Fruit fly (Drosophila melanogaster): ENCODE data around the gene BoYb.

BoYb gene

DNA sequence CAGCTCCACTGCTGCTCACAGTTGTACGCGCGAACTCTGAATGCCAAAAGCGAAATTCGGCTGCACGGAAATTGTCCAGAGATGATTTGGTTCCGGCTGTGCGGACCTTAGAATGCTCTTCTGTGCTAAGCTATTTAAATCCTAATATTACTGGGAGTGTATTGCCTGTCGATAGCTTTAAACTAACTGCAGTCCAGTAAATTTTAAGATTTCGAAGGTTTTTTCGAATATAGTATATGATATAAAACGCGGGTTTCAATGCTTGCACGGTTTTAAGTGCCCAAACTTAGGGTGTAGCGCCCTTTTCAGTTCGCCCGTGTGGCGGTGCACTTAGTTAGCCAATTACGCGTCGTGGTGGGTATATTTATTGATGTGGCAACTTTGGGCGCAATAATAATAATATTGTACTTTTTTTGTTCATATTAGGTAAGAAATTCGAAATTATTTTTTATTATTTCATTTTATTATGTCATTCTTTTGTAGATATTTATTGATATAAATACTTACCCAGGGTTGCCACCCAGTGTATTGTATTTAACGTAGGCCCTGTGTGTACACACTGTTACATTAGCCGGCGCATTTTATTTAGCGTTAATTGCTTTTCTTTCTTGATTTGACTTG, 22.9 kb upstream of the BoYb start, which contains the start of the genes Chro and Ssl1 (continued):
- TF ChIP-seq CG2116 (GFP tag; optimal IDR thresholded peaks at IDR 0.05) = peak; percentile 98
- peak; percentile 100 for TF ChIP-seq CG18476 (GFP tag; optimal IDR thresholded peaks at IDR 0.05)
- no peak for TF ChIP-seq Trl (optimal IDR thresholded peaks at IDR 0.05)
- TF ChIP-seq Trl (GFP tag; optimal IDR thresholded peaks at IDR 0.05) = peak; percentile 100
- TF ChIP-seq Ravus (GFP tag; IDR thresholded peaks at IDR 0.05) = peak; percentile 99
- TF ChIP-seq CG11696 (GFP tag; IDR thresholded peaks at IDR 0.05) = peak; percentile 97
- TF ChIP-seq bbx (GFP tag; IDR thresholded peaks at IDR 0.05; ENCODE audit: partially characterized antibody) = no peak
- peak; percentile 100 for TF ChIP-seq CHES-1-like (GFP tag; optimal IDR thresholded peaks at IDR 0.05)
- TF ChIP-seq CG16815 (GFP tag; optimal IDR thresholded peaks at IDR 0.05) = peak; percentile 100
- TF ChIP-seq CG2712 (tag; optimal IDR thresholded peaks at IDR 0.05) = peak; percentile 100
- peak; percentile 99 for TF ChIP-seq dimm (GFP tag; IDR thresholded peaks at IDR 0.05)
- TF ChIP-seq CG2120 (GFP tag; optimal IDR thresholded peaks at IDR 0.05) = peak; percentile 100
- TF ChIP-seq tna (GFP tag; IDR thresholded peaks at IDR 0.05; ENCODE audit: partially characterized antibody) = 0 out of 2 replicates have a peak, but pooled peaks have one; percentile 44
- peak; percentile 98 for TF ChIP-seq CG10431 (GFP tag; optimal IDR thresholded peaks at IDR 0.05)
- TF ChIP-seq CG13624 (GFP tag; optimal IDR thresholded peaks at IDR 0.05) = peak; percentile 100
- peak; percentile 100 for TF ChIP-seq Asciz (GFP tag; optimal IDR thresholded peaks at IDR 0.05)
- TF ChIP-seq GATAe (GFP tag; conservative IDR thresholded peaks at IDR 0.05) = peak; percentile 99
- peak; percentile 100 for TF ChIP-seq NfI (GFP tag; optimal IDR thresholded peaks at IDR 0.05)
- peak; percentile 100 for TF ChIP-seq CG12942 (GFP tag; optimal IDR thresholded peaks at IDR 0.05)
- peak; percentile 100 for TF ChIP-seq jumu (GFP tag; optimal IDR thresholded peaks at IDR 0.05)
- TF ChIP-seq Lim3 (GFP tag; IDR thresholded peaks at IDR 0.05) = peak; percentile 100
- TF ChIP-seq Gsc (GFP tag; IDR thresholded peaks at IDR 0.05) = peak; percentile 100
- peak; percentile 56; the same call in 1 of the 3 replicates for TF ChIP-seq Opbp (GFP tag; IDR thresholded peaks at IDR 0.05; ENCODE audit: partially characterized antibody)
- peak; percentile 100 for TF ChIP-seq Dip3 (GFP tag; optimal IDR thresholded peaks at IDR 0.05)
- peak; percentile 100 for TF ChIP-seq CG11247 (GFP tag; IDR thresholded peaks at IDR 0.05)
- peak; percentile 98 for TF ChIP-seq her (GFP tag; optimal IDR thresholded peaks at IDR 0.05)
- TF ChIP-seq Deaf1 (tag; optimal IDR thresholded peaks at IDR 0.05) = peak; percentile 92
- peak; percentile 100 for TF ChIP-seq CG17359 (tag; optimal IDR thresholded peaks at IDR 0.05)
- peak; percentile 98 for TF ChIP-seq trem (tag; optimal IDR thresholded peaks at IDR 0.05)
- TF ChIP-seq seq (GFP tag; IDR thresholded peaks at IDR 0.05) = peak; percentile 100
- TF ChIP-seq bab2 (GFP tag; optimal IDR thresholded peaks at IDR 0.05) = peak; percentile 100
- TF ChIP-seq CG4820 (GFP tag; optimal IDR thresholded peaks at IDR 0.05) = peak; percentile 99
- TF ChIP-seq CG31224 (GFP tag; IDR thresholded peaks at IDR 0.05) = peak; percentile 99
- peak; percentile 100 for TF ChIP-seq tap (tag; optimal IDR thresholded peaks at IDR 0.05)
- TF ChIP-seq gsb-n (tag; optimal IDR thresholded peaks at IDR 0.05) = peak; percentile 100
- peak; percentile 100 for TF ChIP-seq salm (tag; optimal IDR thresholded peaks at IDR 0.05)
- TF ChIP-seq Awh (GFP tag; IDR thresholded peaks at IDR 0.05) = peak; percentile 100
- peak; percentile 100 for TF ChIP-seq CG15269 (tag; optimal IDR thresholded peaks at IDR 0.05)
- peak; percentile 100 for TF ChIP-seq sob (GFP tag; IDR thresholded peaks at IDR 0.05)
- peak; percentile 99 for TF ChIP-seq CG12155 (GFP tag; optimal IDR thresholded peaks at IDR 0.05)
- peak; percentile 100 for TF ChIP-seq CG1792 (GFP tag; optimal IDR thresholded peaks at IDR 0.05)
- TF ChIP-seq Sry-δ (GFP tag; optimal IDR thresholded peaks at IDR 0.05) = peak; percentile 89
- peak; percentile 100 for TF ChIP-seq vfl (GFP tag; optimal IDR thresholded peaks at IDR 0.05)
- peak; percentile 98 for TF ChIP-seq Nf-YB (GFP tag; optimal IDR thresholded peaks at IDR 0.05)
- peak; percentile 100 for TF ChIP-seq CG9727 (GFP tag; optimal IDR thresholded peaks at IDR 0.05)
- peak; percentile 100 for TF ChIP-seq Optix (GFP tag; IDR thresholded peaks at IDR 0.05)
- peak; percentile 100 for TF ChIP-seq chif (GFP tag; optimal IDR thresholded peaks at IDR 0.05)
- peak; percentile 100 for TF ChIP-seq bcd (GFP tag; optimal IDR thresholded peaks at IDR 0.05)
- peak in 1 of 3 experiments; percentile 100 for TF ChIP-seq lola (GFP tag; optimal IDR thresholded peaks at IDR 0.05)
- TF ChIP-seq ken (GFP tag; IDR thresholded peaks at IDR 0.05) = peak; percentile 100

All from whole organism, embryonic.